Fruit fly (Drosophila melanogaster) whole organism, pupa: ENCODE results near the gene ssx.

Experiments
- CG10348 ChIP-seq: fragments of 200-800 bp; sonication (Bioruptor generic); IDR thresholded peaks from 2 replicates; pipeline ENCODE4 v1.3.6; 2022; ENCODE audit warnings: missing biosample characterization, missing genetic modification characterization
- CG12605 ChIP-seq: fragments of 200-800 bp; sonication (Bioruptor generic); IDR thresholded peaks from 2 replicates; pipeline ENCODE4 v1.3.6; 2022; ENCODE audit warnings: missing biosample characterization, missing genetic modification characterization
- CG13204 ChIP-seq: fragments of 200-800 bp; sonication (Bioruptor generic); optimal IDR thresholded peaks from 2 replicates; lab custom pipeline; 2018; ENCODE audit warnings: missing biosample characterization, mild to moderate bottlenecking, missing genetic modification characterization, moderate library complexity
- CG14655 ChIP-seq: fragments of 200-800 bp; sonication (Bioruptor generic); optimal IDR thresholded peaks from 3 replicates; lab custom pipeline; 2017; ENCODE audit warnings: mild to moderate bottlenecking, missing biosample characterization, missing genetic modification reagents, missing genetic modification characterization
- CG15710 ChIP-seq: fragments of 200-800 bp; sonication (Bioruptor generic); optimal IDR thresholded peaks from 2 replicates; lab custom pipeline; 2018; ENCODE audit warnings: missing biosample characterization, mild to moderate bottlenecking, missing genetic modification characterization, moderate library complexity
- CG17806 ChIP-seq: fragments of 200-800 bp; sonication (Bioruptor generic); optimal IDR thresholded peaks from 2 replicates; lab custom pipeline; 2018; ENCODE audit warnings: missing biosample characterization, mild to moderate bottlenecking, missing genetic modification characterization, moderate library complexity
- CG32121 ChIP-seq: fragments of 200-800 bp; sonication (Bioruptor generic); IDR thresholded peaks from 2 replicates; pipeline ENCODE4 v1.3.6; 2022; ENCODE audit warnings: missing biosample characterization, missing genetic modification characterization
- CG34367 ChIP-seq: fragments of 200-800 bp; sonication (Bioruptor generic); optimal IDR thresholded peaks from 2 replicates; lab custom pipeline; 2018; ENCODE audit warnings: missing biosample characterization, mild to moderate bottlenecking, missing genetic modification characterization
- CG4496 ChIP-seq: fragments of 200-800 bp; sonication (Bioruptor generic); IDR thresholded peaks from 3 replicates; pipeline ENCODE4 v1.3.6; 2022; ENCODE audit warnings: missing biosample characterization, missing genetic modification characterization
- CG8159 ChIP-seq: fragments of 200-800 bp; sonication (Bioruptor generic); optimal IDR thresholded peaks from 3 replicates; lab custom pipeline; 2018; ENCODE audit warnings: missing biosample characterization, mild to moderate bottlenecking, missing genetic modification characterization, moderate library complexity
- CG8301 ChIP-seq: fragments of 200-800 bp; sonication (Bioruptor generic); optimal IDR thresholded peaks from 2 replicates; lab custom pipeline; 2018; ENCODE audit warnings: missing biosample characterization, mild to moderate bottlenecking, missing genetic modification characterization
- CG9948 ChIP-seq: fragments of 200-800 bp; sonication (Bioruptor generic); optimal IDR thresholded peaks from 2 replicates; lab custom pipeline; 2018; ENCODE audit warnings: missing biosample characterization, mild to moderate bottlenecking, missing genetic modification characterization, moderate library complexity
- D1 ChIP-seq: fragments of 200-800 bp; sonication (Bioruptor generic); optimal IDR thresholded peaks from 2 replicates; lab custom pipeline; 2018; ENCODE audit warnings: missing biosample characterization, mild to moderate bottlenecking, missing genetic modification characterization, moderate library complexity
- EcR ChIP-seq: fragments of 200-800 bp; sonication (Bioruptor generic); optimal IDR thresholded peaks from 3 replicates; lab custom pipeline; 2019; ENCODE audit warnings: missing biosample characterization, missing genetic modification characterization, mild to moderate bottlenecking, moderate library complexity, missing genetic modification reagents
- Ets98B ChIP-seq: fragments of 200-800 bp; sonication (Bioruptor generic); IDR thresholded peaks from 2 replicates; pipeline ENCODE4 v1.3.6; 2022; ENCODE audit warnings: missing biosample characterization, missing genetic modification characterization
- Pif1A ChIP-seq: fragments of 200-800 bp; sonication (Bioruptor generic); optimal IDR thresholded peaks from 3 replicates; lab custom pipeline; 2016; ENCODE audit warnings: missing biosample characterization, missing genetic modification characterization
- Pif1B ChIP-seq: fragments of 200-800 bp; sonication (Bioruptor generic); optimal IDR thresholded peaks from 3 replicates; lab custom pipeline; 2016; ENCODE audit warnings: missing biosample characterization, missing genetic modification characterization
- Snoo ChIP-seq: fragments of 200-800 bp; sonication (Bioruptor generic); optimal IDR thresholded peaks from 3 replicates; lab custom pipeline; 2017; ENCODE audit warnings: missing biosample characterization, mild to moderate bottlenecking, missing genetic modification characterization, inconsistent platforms
- fd96Ca ChIP-seq: fragments of 200-800 bp; sonication (Bioruptor generic); IDR thresholded peaks from 3 replicates; pipeline ENCODE4 v1.3.6; 2022; ENCODE audit warnings: missing biosample characterization, missing genetic modification characterization
- gl ChIP-seq: fragments of 200-800 bp; sonication (Bioruptor generic); optimal IDR thresholded peaks from 2 replicates; lab custom pipeline; 2018; ENCODE audit warnings: missing biosample characterization, mild to moderate bottlenecking, missing genetic modification characterization
- rn ChIP-seq: fragments of 200-800 bp; sonication (Bioruptor generic); IDR thresholded peaks from 2 replicates; pipeline ENCODE4 v1.3.6; 2022; ENCODE audit warnings: missing biosample characterization, missing genetic modification characterization

Gene ssx

DNA sequence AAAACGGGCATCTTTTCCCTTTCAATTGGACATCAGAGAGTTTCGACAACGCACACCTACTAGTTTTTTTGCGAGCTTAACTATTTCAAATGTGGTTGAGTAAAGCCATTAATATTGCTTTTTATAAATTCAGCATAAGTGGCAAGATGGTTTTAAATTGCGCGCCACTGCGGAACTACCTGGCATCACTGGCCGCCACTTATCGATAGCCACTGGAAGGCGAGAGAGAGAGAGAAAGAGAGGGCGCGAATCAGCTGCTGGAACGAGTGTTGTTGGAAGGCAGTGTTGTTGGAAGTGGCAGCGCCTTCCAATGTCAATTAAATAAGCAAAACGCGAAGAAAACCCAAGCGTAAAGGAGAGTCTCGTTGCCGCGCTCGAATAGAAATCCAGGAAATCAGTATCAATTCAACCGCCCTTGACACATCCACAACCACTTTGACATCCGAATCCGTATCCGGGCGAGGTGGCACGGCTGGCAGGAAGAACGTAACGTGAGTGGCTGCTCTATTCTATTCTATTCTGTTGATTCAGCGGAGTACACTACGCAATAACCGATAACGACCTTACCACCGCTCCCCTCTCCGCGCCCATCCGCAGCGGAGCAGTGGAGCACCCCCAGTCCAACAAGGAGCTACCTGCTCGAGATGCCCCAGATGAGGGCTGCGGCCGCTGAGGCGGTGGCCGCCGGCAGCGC lies 5.0 kb downstream of the ssx start, which contains the start of gene AMPKalpha:
TSS of gene AMPKalpha (plus strand) at position 272 of the 694 bp plus-strand sequence.
- TF ChIP-seq CG4496 (GFP tag; lab: Robert Waterston, UW) (no peak), CG13204 (GFP tag; lab: Kevin White, UChicago) (no peak), gl (tag; lab: Kevin White, UChicago) (no peak), Pif1B (GFP tag; lab: Kevin White, UChicago) (no peak), Pif1A (GFP tag; lab: Kevin White, UChicago) (no peak), CG17806 (no peak), CG9948 (tag; lab: Kevin White, UChicago) (no peak), rn (GFP tag; lab: Robert Waterston, UW) (no peak), CG14655 (GFP tag; lab: Kevin White, UChicago) (no peak), Ets98B (GFP tag; lab: Robert Waterston, UW) (no peak), Snoo (tag; lab: Kevin White, UChicago) (no peak), CG15710 (tag; lab: Kevin White, UChicago) (no peak), CG12605 (GFP tag; lab: Robert Waterston, UW) (no peak), CG10348 (GFP tag; lab: Robert Waterston, UW) (no peak), fd96Ca (GFP tag; lab: Robert Waterston, UW) (no peak), D1 (tag; lab: Kevin White, UChicago) (no peak), EcR (GFP tag; lab: Kevin White, UChicago) (no peak), CG32121 (GFP tag; lab: Robert Waterston, UW) (no peak), CG8159 (tag; lab: Kevin White, UChicago) (no peak)

dm6 chrX:1379692-1380349 lies 9.4 kb downstream of the ssx start:
- TF ChIP-seq CG12605 (GFP tag; lab: Robert Waterston, UW) (no peak), CG17806 (no peak), gl (tag; lab: Kevin White, UChicago) (no peak), rn (GFP tag; lab: Robert Waterston, UW) (no peak), EcR (GFP tag; lab: Kevin White, UChicago) (no peak), D1 (tag; lab: Kevin White, UChicago) (no peak), Pif1A (GFP tag; lab: Kevin White, UChicago) (no peak), Snoo (tag; lab: Kevin White, UChicago) (no peak), CG8159 (tag; lab: Kevin White, UChicago) (no peak), CG10348 (GFP tag; lab: Robert Waterston, UW) (no peak), CG4496 (GFP tag; lab: Robert Waterston, UW) (no peak), CG13204 (GFP tag; lab: Kevin White, UChicago) (no peak), CG14655 (GFP tag; lab: Kevin White, UChicago) (no peak), CG8301 (tag; lab: Kevin White, UChicago) (no peak)

DNA sequence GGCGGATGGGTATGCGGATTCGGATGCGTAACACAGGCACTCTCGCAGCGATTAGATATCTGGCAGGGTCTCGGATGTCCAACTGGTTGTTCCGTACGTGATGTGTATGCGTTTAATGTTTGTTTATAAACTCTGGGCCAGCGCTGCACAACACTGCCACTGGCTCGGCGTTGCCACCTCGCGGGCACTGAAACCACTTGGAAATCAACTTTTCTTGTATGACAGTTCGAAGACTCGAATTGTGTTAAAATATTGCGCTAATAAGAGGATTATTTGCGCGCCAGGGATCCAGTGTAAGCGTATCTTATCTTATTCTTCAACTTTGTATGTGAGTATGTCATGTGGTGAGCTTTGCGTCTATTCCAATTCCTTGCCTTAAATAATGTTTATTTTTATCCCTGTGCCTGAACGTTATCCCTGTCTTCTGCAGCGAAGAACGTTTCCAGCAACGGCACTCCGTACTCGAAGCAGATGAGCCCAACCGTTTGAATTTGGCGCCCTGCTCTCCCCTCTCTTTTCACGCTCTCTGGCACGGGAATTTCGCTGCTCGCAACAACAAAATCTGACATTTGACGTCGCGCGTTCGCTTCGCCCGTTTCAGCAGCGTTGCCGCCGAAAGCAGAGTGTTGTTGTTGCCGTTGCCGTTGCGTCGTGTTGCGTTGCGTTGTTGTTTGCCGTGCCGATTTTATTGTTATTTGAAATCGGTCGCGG lies 10.1 kb downstream of the ssx start, which contains the start of the genes CG3719 and CG32813:
TSS of gene CG3719 (minus strand) at position 131 of the 711 bp plus-strand sequence.
TSS of gene CG32813 (plus strand) at position 565 of the 711 bp plus-strand sequence.
- TF ChIP-seq EcR (GFP tag; lab: Kevin White, UChicago), result no peak
- TF ChIP-seq Snoo (tag; lab: Kevin White, UChicago), result no peak
- peak; percentile 54 for TF ChIP-seq CG13204 (GFP tag; lab: Kevin White, UChicago)
- TF ChIP-seq Ets98B (GFP tag; lab: Robert Waterston, UW), result no peak
- no peak for TF ChIP-seq D1 (tag; lab: Kevin White, UChicago)
- no peak for TF ChIP-seq gl (tag; lab: Kevin White, UChicago)
- TF ChIP-seq CG4496 (GFP tag; lab: Robert Waterston, UW), result peak; percentile 44; the same call in 2 of the 3 replicates
- no peak for TF ChIP-seq CG32121 (GFP tag; lab: Robert Waterston, UW)
- no peak for TF ChIP-seq CG8301 (tag; lab: Kevin White, UChicago)
- TF ChIP-seq CG17806, result no peak

dm6 chrX:1381413-1381991 lies 11.1 kb downstream of the ssx start:
- TF ChIP-seq CG13204 (GFP tag; lab: Kevin White, UChicago), result no peak
- no peak for TF ChIP-seq CG4496 (GFP tag; lab: Robert Waterston, UW)
- no peak for TF ChIP-seq CG17806
- no peak for TF ChIP-seq CG8301 (tag; lab: Kevin White, UChicago)
- no peak for TF ChIP-seq CG9948 (tag; lab: Kevin White, UChicago)
- TF ChIP-seq CG15710 (tag; lab: Kevin White, UChicago), result no peak
- TF ChIP-seq CG12605 (GFP tag; lab: Robert Waterston, UW), result no peak
- no peak for TF ChIP-seq CG32121 (GFP tag; lab: Robert Waterston, UW)
- no peak for TF ChIP-seq D1 (tag; lab: Kevin White, UChicago)
- no peak for TF ChIP-seq CG34367
- TF ChIP-seq CG10348 (GFP tag; lab: Robert Waterston, UW), result no peak
- TF ChIP-seq fd96Ca (GFP tag; lab: Robert Waterston, UW), result no peak
